Worm (Caenorhabditis elegans) whole organism, young adult: Measurements from ENCODE around the gene gsr-1.

ENCODE experiments used
- atf-7 ChIP-seq: sonication (generic microtip); optimal IDR thresholded peaks from 2 replicates; lab custom pipeline; 2017; ENCODE audit warnings: mild to moderate bottlenecking, missing genetic modification characterization, missing compliant biosample characterization
- madf-6 ChIP-seq: fragments of 200-800 bp; sonication (Bioruptor generic); IDR thresholded peaks from 2 replicates; pipeline ENCODE4 v1.3.6; 2022; ENCODE audit warnings: missing genetic modification reagents, missing genetic modification characterization, missing compliant biosample characterization
- mes-4 ChIP-seq: sonication (generic microtip); optimal IDR thresholded peaks from 2 replicates; lab custom pipeline; 2016; ENCODE audit warnings: missing genotype, missing genetic modification characterization, missing compliant biosample characterization
- nhr-80 ChIP-seq: sonication (generic microtip); optimal IDR thresholded peaks from 2 replicates; lab custom pipeline; 2016; ENCODE audit warnings: missing genetic modification characterization, missing compliant biosample characterization
- snpc-1.1 ChIP-seq: sonication (generic microtip); optimal IDR thresholded peaks from 2 replicates; lab custom pipeline; 2017; ENCODE audit warnings: missing genetic modification characterization, mild to moderate bottlenecking, missing compliant biosample characterization, antibody characterized with exemption, moderate library complexity, missing genotype, missing genetic modification reagents; ENCODE audit not compliant: insufficient read depth

DNA sequence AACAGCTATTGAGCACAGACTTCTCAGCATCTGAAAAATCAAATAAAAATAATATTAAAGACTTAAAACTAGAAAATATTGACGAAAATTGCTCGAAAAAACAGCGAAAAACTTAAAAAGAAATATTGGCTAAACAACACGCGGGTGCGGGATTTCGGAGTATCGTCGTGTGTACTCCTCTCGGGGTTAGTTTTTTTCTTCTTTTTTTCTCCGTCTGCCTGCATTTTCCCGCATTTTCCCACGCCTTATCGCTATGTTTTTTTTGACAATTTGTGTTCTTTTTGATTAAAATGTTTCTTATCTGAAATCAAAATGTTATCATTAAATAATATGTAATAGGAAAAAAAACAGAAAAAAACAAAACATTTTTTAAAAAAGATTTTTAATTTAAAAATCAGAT, 20.4 kb upstream of the gsr-1 start, which contains the start of gene mrps-31:
- TF ChIP-seq madf-6 (GFP tag; lab: Robert Waterston, UW) = 0 out of 2 replicates have a peak, but pooled peaks have one; percentile 28
- no peak for TF ChIP-seq snpc-1.1 (tag; lab: Kevin White, UChicago)
- peak; percentile 81 for TF ChIP-seq nhr-80 (tag; lab: Kevin White, UChicago)
- TF ChIP-seq atf-7 (tag; lab: Kevin White, UChicago) = no peak
- no peak for TF ChIP-seq mes-4 (tag; lab: Kevin White, UChicago)
